Fruit fly (Drosophila melanogaster) whole organism, wandering third instar larva: ENCODE measurements around the gene frtz.

Source experiments
- CG9705 ChIP-seq: fragments of 200-800 bp; sonication (Bioruptor generic); optimal IDR thresholded peaks from 2 replicates; lab custom pipeline; 2018; ENCODE audit warnings: missing biosample characterization, mild to moderate bottlenecking, missing genetic modification characterization
- Dfd ChIP-seq: fragments of >200 bp; optimal IDR thresholded peaks from 2 replicates; lab custom pipeline; 2017; ENCODE audit warnings: missing biosample characterization, missing genetic modification characterization
- Hr83 ChIP-seq: fragments of 200-300 bp; sonication (Bioruptor generic); optimal IDR thresholded peaks from 2 replicates; lab custom pipeline; 2016; ENCODE audit warnings: missing biosample characterization, mild to moderate bottlenecking, missing genetic modification characterization, moderate library complexity; ENCODE audit not compliant: poor library complexity, severe bottlenecking
- Myc ChIP-seq: fragments of >200 bp; optimal IDR thresholded peaks from 2 replicates; lab custom pipeline; 2017
- OdsH ChIP-seq: fragments of 200-800 bp; sonication (Bioruptor generic); optimal IDR thresholded peaks from 2 replicates; lab custom pipeline; 2016; ENCODE audit warnings: missing biosample characterization, mild to moderate bottlenecking, missing genetic modification characterization
- brk ChIP-seq: fragments of 200-800 bp; sonication (Bioruptor generic); optimal IDR thresholded peaks from 2 replicates; lab custom pipeline; 2016; ENCODE audit warnings: missing biosample characterization, mild to moderate bottlenecking, missing genetic modification characterization
- dl ChIP-seq, 2 experiments: fragments of 175-275, 200-275 bp in 1 of 2; fragments of 200-275 bp in 1 of 2; sonication (Bioruptor generic); optimal IDR thresholded peaks; lab custom pipeline; 2018; ENCODE audit warnings: mild to moderate bottlenecking in 2 of 2, missing biosample characterization in 2 of 2, missing genetic modification characterization in 2 of 2, moderate library complexity in 2 of 2; ENCODE audit not compliant: partially characterized antibody in 2 of 2, insufficient read depth in 1 of 2
- ey ChIP-seq: fragments of 200-800 bp; sonication (Bioruptor generic); optimal IDR thresholded peaks from 2 replicates; lab custom pipeline; 2016; ENCODE audit warnings: missing biosample characterization, missing genetic modification characterization
- fru ChIP-seq: fragments of 200-800 bp; sonication (Bioruptor generic); optimal IDR thresholded peaks from 3 replicates; lab custom pipeline; 2016; ENCODE audit warnings: missing biosample characterization, mild to moderate bottlenecking, missing genetic modification characterization
- h ChIP-seq: fragments of 200-800 bp; sonication (Bioruptor generic); optimal IDR thresholded peaks from 3 replicates; lab custom pipeline; 2016; ENCODE audit warnings: missing biosample characterization, mild to moderate bottlenecking, missing genetic modification characterization
- pan ChIP-seq: fragments of >200 bp; optimal IDR thresholded peaks from 2 replicates; lab custom pipeline; 2017
- psq ChIP-seq: fragments of 200-800 bp; sonication (Bioruptor generic); optimal IDR thresholded peaks from 3 replicates; lab custom pipeline; 2017; ENCODE audit warnings: missing biosample characterization, mild to moderate bottlenecking, missing genetic modification characterization, moderate library complexity
- usp ChIP-seq: fragments of >200 bp; optimal IDR thresholded peaks from 2 replicates; lab custom pipeline; 2017; ENCODE audit warnings: missing biosample characterization, missing genetic modification characterization

- no peak for TF ChIP-seq usp (GFP tag; lab: Kevin White, UChicago)
- no peak for TF ChIP-seq Dfd (GFP tag; lab: Kevin White, UChicago)
- no peak for TF ChIP-seq ey (GFP tag; lab: Kevin White, UChicago)
- TF ChIP-seq dl (GFP tag; optimal IDR thresholded peaks at IDR 0.05; lab: Kevin White, UChicago; ENCODE audit: insufficient read depth in 1 of 2, partially characterized antibody in 2 of 2) = no peak
- no peak for TF ChIP-seq Myc (lab: Kevin White, UChicago)
- no peak for TF ChIP-seq psq
- no peak for TF ChIP-seq fru (GFP tag; lab: Kevin White, UChicago)
- no peak for TF ChIP-seq OdsH
- no peak for TF ChIP-seq CG9705 (GFP tag; lab: Kevin White, UChicago)
- TF ChIP-seq brk (GFP tag; lab: Kevin White, UChicago) = no peak
- no peak for TF ChIP-seq Hr83 (GFP tag; lab: Kevin White, UChicago)
- no peak for TF ChIP-seq pan
- TF ChIP-seq h (GFP tag; lab: Kevin White, UChicago) = no peak
Measured at dm6 chr2L:1708110-1708509, 7.5 kb downstream of the frtz start.
